Fruit fly (Drosophila melanogaster): ENCODE results near the gene CASK.
A peak's percentile ranks its signal among the peaks of the same experiment; 100 is the strongest.

CASK gene

DNA sequence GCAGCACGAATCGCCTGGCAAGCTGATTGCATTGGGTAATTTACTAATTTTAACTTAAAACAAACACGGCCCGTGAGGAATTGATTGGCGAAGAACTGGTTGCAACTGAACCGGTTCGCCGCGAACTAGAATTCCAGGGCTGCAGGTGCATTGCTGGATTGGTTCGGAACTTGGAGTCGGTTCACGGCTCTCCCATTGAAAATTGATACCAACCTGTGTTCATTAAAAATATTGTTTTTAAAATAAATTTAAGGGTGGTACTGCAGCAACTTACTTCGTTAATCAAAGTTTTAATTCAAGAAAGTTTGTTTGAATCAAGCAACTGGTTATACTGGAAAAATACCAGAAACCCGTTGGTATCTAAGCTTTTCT lies at the start of gene CASK (continued):
- peak; percentile 63 for TF ChIP-seq nmo (GFP tag; optimal IDR thresholded peaks at IDR 0.05)
- TF ChIP-seq dan (GFP tag; IDR thresholded peaks at IDR 0.05): no peak
- no peak for TF ChIP-seq D19A (tag; optimal IDR thresholded peaks at IDR 0.05)
- TF ChIP-seq Fer2 (tag; optimal IDR thresholded peaks at IDR 0.05): no peak
- TF ChIP-seq unpg (GFP tag; optimal IDR thresholded peaks at IDR 0.05): no peak
- no peak for TF ChIP-seq CG1024 (GFP tag; IDR thresholded peaks at IDR 0.05)
- TF ChIP-seq CG42726 (GFP tag; IDR thresholded peaks at IDR 0.05; ENCODE audit: partially characterized antibody): no peak
- no peak for TF ChIP-seq dm (GFP tag; optimal IDR thresholded peaks at IDR 0.05)
- no peak for TF ChIP-seq NK7.1 (GFP tag; optimal IDR thresholded peaks at IDR 0.05)
- no peak for TF ChIP-seq Bdp1 (GFP tag; optimal IDR thresholded peaks at IDR 0.05)
- no peak for TF ChIP-seq oc (tag; optimal IDR thresholded peaks at IDR 0.05)
- TF ChIP-seq exex (tag; optimal IDR thresholded peaks at IDR 0.05): no peak
- TF ChIP-seq fd64A (GFP tag; optimal IDR thresholded peaks at IDR 0.05): no peak
- peak; percentile 15 for TF ChIP-seq phol (tag; optimal IDR thresholded peaks at IDR 0.05)
- peak; percentile 12 for TF ChIP-seq grau (tag; optimal IDR thresholded peaks at IDR 0.05)
- no peak for TF ChIP-seq Bteb2 (GFP tag; optimal IDR thresholded peaks at IDR 0.05)
- TF ChIP-seq her (GFP tag; optimal IDR thresholded peaks at IDR 0.05): no peak
- no peak for TF ChIP-seq ttk (GFP tag; IDR thresholded peaks at IDR 0.05)
- TF ChIP-seq CG16863 (GFP tag; optimal IDR thresholded peaks at IDR 0.05): no peak
- TF ChIP-seq Taf1 (GFP tag; IDR thresholded peaks at IDR 0.05): no peak
- TF ChIP-seq Atf-2 (GFP tag; optimal IDR thresholded peaks at IDR 0.05): no peak
- peak; percentile 84 for TF ChIP-seq sens (GFP tag)
- no peak for TF ChIP-seq CG3281 (GFP tag; optimal IDR thresholded peaks at IDR 0.05)
- no peak for TF ChIP-seq CG13624 (GFP tag; optimal IDR thresholded peaks at IDR 0.05)
- no peak for TF ChIP-seq tin (GFP tag; optimal IDR thresholded peaks at IDR 0.05)
- TF ChIP-seq gsb-n (tag; optimal IDR thresholded peaks at IDR 0.05): peak; percentile 22
- no peak for TF ChIP-seq CG30020 (tag; optimal IDR thresholded peaks at IDR 0.05)
- TF ChIP-seq CG31224 (GFP tag; IDR thresholded peaks at IDR 0.05): no peak
- no peak for TF ChIP-seq CG12236 (GFP tag; optimal IDR thresholded peaks at IDR 0.05)
- no peak for TF ChIP-seq sim (GFP tag; IDR thresholded peaks at IDR 0.05)
- peak; percentile 21 for TF ChIP-seq zfh2 (GFP tag; optimal IDR thresholded peaks at IDR 0.05)
- TF ChIP-seq Poxn (GFP tag; IDR thresholded peaks at IDR 0.05): no peak
- TF ChIP-seq BtbVII (GFP tag; optimal IDR thresholded peaks at IDR 0.05): no peak
- no peak for TF ChIP-seq CG11247 (GFP tag; IDR thresholded peaks at IDR 0.05)
- peak; percentile 39 for TF ChIP-seq CG4617 (GFP tag; optimal IDR thresholded peaks at IDR 0.05; ENCODE audit: borderline replicate concordance)
- TF ChIP-seq Ravus (GFP tag; IDR thresholded peaks at IDR 0.05): no peak
- TF ChIP-seq HLH3B (GFP tag; IDR thresholded peaks at IDR 0.05): no peak
- TF ChIP-seq C15 (GFP tag; IDR thresholded peaks at IDR 0.05): no peak
- TF ChIP-seq tap (tag; optimal IDR thresholded peaks at IDR 0.05): no peak
- TF ChIP-seq lola (GFP tag; optimal IDR thresholded peaks at IDR 0.05): no peak
- peak; percentile 29 for TF ChIP-seq CG13287 (GFP tag; IDR thresholded peaks at IDR 0.05; ENCODE audit: partially characterized antibody)
- TF ChIP-seq pum (GFP tag; optimal IDR thresholded peaks at IDR 0.05): no peak
- peak; percentile 57 for TF ChIP-seq hkb (optimal IDR thresholded peaks at IDR 0.05)
- TF ChIP-seq hkb (GFP tag; IDR thresholded peaks at IDR 0.05): no peak
- TF ChIP-seq CG17359 (tag; optimal IDR thresholded peaks at IDR 0.05): no peak
- no peak for TF ChIP-seq CG2129 (GFP tag; IDR thresholded peaks at IDR 0.05; ENCODE audit: partially characterized antibody)
- TF ChIP-seq crp (GFP tag; optimal IDR thresholded peaks at IDR 0.05): no peak
- TF ChIP-seq toy (GFP tag; IDR thresholded peaks at IDR 0.05): no peak
- TF ChIP-seq scrt (GFP tag; optimal IDR thresholded peaks at IDR 0.05): no peak
- no peak for TF ChIP-seq CG6175 (GFP tag; IDR thresholded peaks at IDR 0.05)
- no peak for TF ChIP-seq sima (GFP tag; optimal IDR thresholded peaks at IDR 0.05)
- no peak for TF ChIP-seq cwo (GFP tag; optimal IDR thresholded peaks at IDR 0.05)
- TF ChIP-seq CG8765 (GFP tag; IDR thresholded peaks at IDR 0.05): no peak
